Worm (Caenorhabditis elegans) whole organism, L4 larva: ENCODE results near the gene Y116A8B.4.

Experiments
- ceh-82 ChIP-seq: sonication (generic microtip); optimal IDR thresholded peaks from 2 replicates; lab custom pipeline; 2017; ENCODE audit warnings: missing biosample characterization, missing genetic modification characterization
- fos-1 ChIP-seq: fragments of 150-350 bp; optimal IDR thresholded peaks from 2 replicates; lab custom pipeline; 2014; ENCODE audit warnings: missing biosample characterization, missing genetic modification characterization
- pqm-1 ChIP-seq: sonication (generic microtip); optimal IDR thresholded peaks from 2 replicates; lab custom pipeline; 2017; ENCODE audit warnings: missing biosample characterization, missing genetic modification characterization
- saeg-2 ChIP-seq: fragments of 200-800 bp; sonication (Bioruptor generic); IDR thresholded peaks from 2 replicates; pipeline ENCODE4 v1.3.6; 2022; ENCODE audit warnings: missing genetic modification reagents, missing genetic modification characterization, missing compliant biosample characterization
- spr-3 ChIP-seq: fragments of 200-800 bp; sonication (Bioruptor generic); optimal IDR thresholded peaks from 2 replicates; lab custom pipeline; 2018; ENCODE audit warnings: mild to moderate bottlenecking, missing genetic modification characterization, missing compliant biosample characterization

DNA sequence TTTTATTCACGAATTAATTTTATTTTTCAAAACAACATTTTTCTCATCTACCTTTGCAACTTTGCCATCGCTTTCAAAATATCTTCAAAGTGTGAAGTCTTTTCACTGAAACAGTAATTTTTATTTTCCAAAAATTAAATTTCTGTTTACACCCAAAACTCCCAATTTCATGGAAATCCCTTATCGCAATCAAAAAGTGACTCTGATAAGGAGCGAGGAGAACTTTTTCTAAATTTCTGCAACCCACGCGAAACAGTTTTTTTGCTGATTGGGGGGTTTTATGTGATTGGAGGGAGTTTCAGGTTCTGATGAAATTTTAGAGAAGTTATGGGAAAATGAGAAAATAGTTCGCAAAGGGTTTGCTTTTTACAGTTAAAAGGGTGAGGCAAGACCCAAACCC is 44.0 kb upstream of the Y116A8B.4 start:
- TF ChIP-seq saeg-2 = no peak
- TF ChIP-seq fos-1 = no peak
- no peak for TF ChIP-seq spr-3 (GFP tag; lab: Kevin White, UChicago)
- TF ChIP-seq pqm-1 = peak; percentile 86
- no peak for TF ChIP-seq ceh-82
